Worm (Caenorhabditis elegans): Measurements from ENCODE around the gene ZK643.5.
A peak's percentile ranks its signal among the peaks of the same experiment; 100 is the strongest.

The ZK643.5 gene

DNA sequence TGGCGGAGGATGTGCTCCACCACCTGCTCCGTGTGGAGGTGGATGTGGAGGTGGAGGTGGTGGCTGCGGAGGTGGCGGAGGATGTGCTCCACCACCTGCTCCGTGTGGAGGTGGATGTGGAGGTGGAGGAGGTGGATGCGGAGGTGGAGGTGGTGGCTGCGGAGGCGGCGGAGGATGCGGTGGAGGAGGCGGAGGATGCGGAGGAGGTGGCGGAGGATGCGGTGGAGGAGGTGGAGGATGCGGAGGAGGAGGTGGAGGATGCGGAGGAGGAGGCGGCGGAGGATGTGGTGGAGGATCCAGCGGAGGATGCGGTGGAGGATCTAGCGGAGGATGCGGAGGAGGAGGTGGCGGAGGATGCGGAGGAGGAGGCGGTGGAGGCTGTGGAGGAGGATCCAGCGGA, 6.5 kb upstream of the ZK643.5 start:
- TF ChIP-seq W03F9.2 (tag; optimal IDR thresholded peaks at IDR 0.05) (no peak), dao-5 (tag; optimal IDR thresholded peaks at IDR 0.05) (no peak), him-1 (tag; optimal IDR thresholded peaks at IDR 0.05) (no peak)

- TF ChIP-seq dao-5 (tag; optimal IDR thresholded peaks at IDR 0.05) (no peak), him-1 (tag; optimal IDR thresholded peaks at IDR 0.05) (no peak), W03F9.2 (tag; optimal IDR thresholded peaks at IDR 0.05) (no peak)
Measured at ce11 chrIII:8961993-8962392, 6.0 kb upstream of the ZK643.5 start, which contains the start of gene grl-25. Gene grl-25, plus strand, starts transcription at chrIII:8962293.

ce11 chrIII:8960664-8961063, 4.7 kb upstream of the ZK643.5 start, which contains the start of gene ZK643.6:
Gene ZK643.6, minus strand, starts transcription at chrIII:8960764.
- TF ChIP-seq W03F9.2 (tag; optimal IDR thresholded peaks at IDR 0.05) (no peak), dao-5 (tag; optimal IDR thresholded peaks at IDR 0.05) (no peak), him-1 (tag; optimal IDR thresholded peaks at IDR 0.05) (no peak)

- TF ChIP-seq dao-5 (tag; optimal IDR thresholded peaks at IDR 0.05) = no peak
- TF ChIP-seq him-1 (tag; optimal IDR thresholded peaks at IDR 0.05) = no peak
- TF ChIP-seq W03F9.2 (tag; optimal IDR thresholded peaks at IDR 0.05) = no peak
Measured at ce11 chrIII:8955536-8955935, 460 bp downstream of the ZK643.5 start.

DNA sequence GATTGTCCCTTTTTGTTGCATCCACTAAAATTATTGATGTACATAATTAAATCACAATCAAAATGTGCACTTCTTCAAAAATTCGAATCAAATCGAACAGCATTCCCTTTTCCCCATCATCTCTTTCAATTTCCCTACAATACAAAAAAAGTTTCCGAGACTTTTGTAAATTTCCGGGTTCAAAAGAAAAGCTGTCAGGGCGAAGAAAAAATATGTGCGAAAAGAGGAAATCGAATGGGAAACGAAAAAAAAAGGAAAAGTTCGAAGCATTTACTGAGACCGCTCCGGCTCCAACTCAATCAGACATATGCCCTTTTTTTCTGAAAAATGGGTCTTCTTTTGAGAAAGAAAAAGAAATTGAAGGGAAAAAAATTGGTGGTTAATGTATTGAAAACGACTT, 6.8 kb downstream of the ZK643.5 start:
- TF ChIP-seq W03F9.2 (tag; optimal IDR thresholded peaks at IDR 0.05) (no peak), him-1 (tag; optimal IDR thresholded peaks at IDR 0.05) (no peak), dao-5 (tag; optimal IDR thresholded peaks at IDR 0.05) (no peak)

ce11 chrIII:8946285-8946684, 9.7 kb downstream of the ZK643.5 start:
- no peak for TF ChIP-seq W03F9.2 (tag; optimal IDR thresholded peaks at IDR 0.05)
- no peak for TF ChIP-seq him-1 (tag; optimal IDR thresholded peaks at IDR 0.05)
- no peak for TF ChIP-seq dao-5 (tag; optimal IDR thresholded peaks at IDR 0.05)

ce11 chrIII:8944357-8944756, 11.6 kb downstream of the ZK643.5 start, which contains the start of gene dhrr-1:
Gene dhrr-1, plus strand, starts transcription at chrIII:8944657.
- no peak for TF ChIP-seq W03F9.2 (tag; optimal IDR thresholded peaks at IDR 0.05)
- no peak for TF ChIP-seq him-1 (tag; optimal IDR thresholded peaks at IDR 0.05)
- TF ChIP-seq dao-5 (tag; optimal IDR thresholded peaks at IDR 0.05) = no peak

DNA sequence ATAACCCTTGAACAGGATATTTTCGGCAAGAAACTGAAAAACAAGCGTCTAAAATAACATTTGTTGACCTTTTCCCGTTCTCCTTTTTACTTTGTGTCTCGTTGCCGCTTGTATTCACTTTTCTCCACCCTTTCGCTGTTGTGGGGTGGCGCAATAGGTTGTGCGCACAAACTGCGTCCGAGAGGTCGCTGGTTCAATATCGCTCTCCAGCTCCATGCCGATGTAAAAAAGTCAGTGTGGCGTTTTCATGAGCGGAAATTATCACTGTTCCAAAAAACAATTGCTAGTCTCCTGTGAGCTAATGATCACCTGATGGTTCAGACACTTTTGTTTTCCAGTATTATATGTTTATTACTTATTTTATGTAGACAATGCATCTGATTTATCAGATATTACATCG, 18.4 kb downstream of the ZK643.5 start:
- TF ChIP-seq dao-5 (tag; optimal IDR thresholded peaks at IDR 0.05) (peak; percentile 4), W03F9.2 (tag; optimal IDR thresholded peaks at IDR 0.05) (peak; percentile 31), him-1 (tag; optimal IDR thresholded peaks at IDR 0.05) (peak; percentile 92)

DNA sequence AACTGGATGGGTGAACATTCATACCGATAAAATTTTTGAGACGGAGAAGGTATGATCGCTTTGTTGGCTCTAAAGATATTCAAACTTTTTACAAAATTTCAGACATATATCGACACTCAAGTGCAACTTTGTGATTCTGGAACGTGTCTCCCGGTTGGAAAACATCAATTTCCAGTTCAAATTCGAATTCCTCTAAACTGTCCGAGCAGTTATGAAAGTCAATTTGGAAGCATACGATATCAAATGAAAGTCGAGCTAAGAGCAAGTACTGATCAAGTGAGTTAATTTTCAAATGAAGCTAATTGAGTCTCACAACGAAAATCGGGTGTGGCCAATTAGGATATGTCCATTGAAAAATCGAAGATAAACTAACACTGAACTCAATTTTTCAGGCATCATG, 21.6 kb downstream of the ZK643.5 start:
- TF ChIP-seq him-1 (tag; optimal IDR thresholded peaks at IDR 0.05) (no peak), dao-5 (tag; optimal IDR thresholded peaks at IDR 0.05) (no peak), W03F9.2 (tag; optimal IDR thresholded peaks at IDR 0.05) (no peak)

- TF ChIP-seq W03F9.2 (tag; optimal IDR thresholded peaks at IDR 0.05) (no peak), dao-5 (tag; optimal IDR thresholded peaks at IDR 0.05) (no peak), him-1 (tag; optimal IDR thresholded peaks at IDR 0.05) (no peak)
Measured at ce11 chrIII:8933696-8934095, 22.3 kb downstream of the ZK643.5 start.

DNA sequence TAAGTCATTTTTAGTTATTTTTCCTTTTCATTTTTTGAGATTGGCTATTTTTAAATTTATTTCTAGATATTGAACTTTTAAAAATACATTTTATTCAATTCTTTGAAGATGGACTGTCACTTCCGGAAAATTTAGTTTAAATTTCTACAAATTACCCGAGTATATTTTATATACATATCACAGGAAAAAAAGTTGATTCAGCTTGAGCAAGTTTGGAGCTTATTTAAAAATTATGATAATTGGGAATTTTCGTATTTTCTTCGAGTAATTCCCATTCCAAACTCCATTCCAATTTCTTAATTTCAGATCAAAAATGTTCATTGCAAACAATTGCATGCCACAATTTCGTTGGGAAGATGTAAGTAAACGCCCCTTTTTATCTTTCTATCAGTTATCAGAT, 26.3 kb downstream of the ZK643.5 start, which contains the start of gene arrd-15:
Gene arrd-15, plus strand, starts transcription at position 301 of the 400 bp plus-strand sequence.
- TF ChIP-seq dao-5 (tag; optimal IDR thresholded peaks at IDR 0.05) (no peak), him-1 (tag; optimal IDR thresholded peaks at IDR 0.05) (no peak)

ce11 chrIII:8926512-8926911, 29.5 kb downstream of the ZK643.5 start:
- TF ChIP-seq him-1 (tag; optimal IDR thresholded peaks at IDR 0.05) = no peak

- TF ChIP-seq him-1 (tag; optimal IDR thresholded peaks at IDR 0.05) (no peak), W03F9.2 (tag; optimal IDR thresholded peaks at IDR 0.05) (no peak), dao-5 (tag; optimal IDR thresholded peaks at IDR 0.05) (no peak)
Measured at ce11 chrIII:8925539-8925938, 30.5 kb downstream of the ZK643.5 start.

DNA sequence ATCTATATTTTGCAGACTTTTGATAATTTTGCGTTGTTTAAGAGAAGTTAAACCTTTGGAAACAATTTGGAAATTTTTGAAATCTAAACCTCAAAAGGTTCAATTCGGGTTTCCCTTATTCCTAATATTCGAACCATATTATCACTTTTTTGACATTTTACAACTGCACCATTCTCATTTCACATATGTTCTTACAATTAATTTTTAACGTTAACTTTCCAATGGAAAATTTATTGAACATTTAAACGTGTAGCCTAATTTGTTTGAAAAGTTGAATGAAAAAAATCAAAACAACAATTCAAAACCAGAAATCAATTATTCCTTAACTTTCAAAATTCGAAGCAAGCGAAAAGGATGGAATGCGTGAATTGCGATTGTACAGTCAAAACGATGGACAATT, 32.1 kb downstream of the ZK643.5 start, which contains the start of gene ZK637.12:
Gene ZK637.12, plus strand, starts transcription at position 301 of the 400 bp plus-strand sequence.
- no peak for TF ChIP-seq him-1 (tag; optimal IDR thresholded peaks at IDR 0.05)
- TF ChIP-seq dao-5 (tag; optimal IDR thresholded peaks at IDR 0.05) = no peak
- TF ChIP-seq W03F9.2 (tag; optimal IDR thresholded peaks at IDR 0.05) = no peak

DNA sequence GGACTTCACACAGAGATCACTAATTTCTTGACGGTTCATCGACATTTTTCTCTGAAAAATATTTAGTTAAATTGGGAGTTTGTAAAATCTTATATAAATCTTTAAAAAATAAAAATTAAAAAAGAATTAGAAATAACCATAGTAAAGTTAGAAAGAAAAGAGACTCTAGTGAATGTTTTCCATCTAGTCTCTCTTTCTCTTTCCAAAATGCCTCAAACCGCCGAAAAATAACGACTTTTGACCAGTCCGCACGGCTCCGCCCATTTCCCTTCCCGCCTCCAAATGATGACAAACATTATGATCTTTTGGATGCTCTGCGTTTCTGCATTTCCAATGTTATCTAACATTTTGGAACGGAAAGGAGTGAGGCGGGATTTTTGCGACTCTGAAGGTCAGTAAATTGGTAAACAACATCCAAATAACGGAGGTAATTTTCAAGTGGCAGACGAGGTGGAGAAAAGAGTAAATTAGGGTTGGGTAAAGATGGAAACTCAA, 32.7 kb downstream of the ZK643.5 start, which contains the start of gene glb-1:
Gene glb-1, minus strand, starts transcription at position 51 of the 495 bp plus-strand sequence.
- no peak for TF ChIP-seq W03F9.2 (tag; optimal IDR thresholded peaks at IDR 0.05)
- TF ChIP-seq dao-5 (tag; optimal IDR thresholded peaks at IDR 0.05) = no peak
- TF ChIP-seq him-1 (tag; optimal IDR thresholded peaks at IDR 0.05) = no peak
